Fruit fly (Drosophila melanogaster): ENCODE data around the gene CG13994.

Gene CG13994

dm6 chr2L:6098479-6099269 lies 35.9 kb downstream of the CG13994 start, which contains the start of gene CG9175 (continued):
- TF ChIP-seq so (GFP tag; IDR thresholded peaks at IDR 0.05) (no peak), CG6854 (GFP tag; optimal IDR thresholded peaks at IDR 0.05) (peak; percentile 32), Trl (optimal IDR thresholded peaks at IDR 0.05) (no peak), Trl (GFP tag; optimal IDR thresholded peaks at IDR 0.05) (peak; percentile 12), CG17361 (GFP tag; IDR thresholded peaks at IDR 0.05) (peak; percentile 19; the same call in 1 of the 3 replicates), CG15696 (tag; optimal IDR thresholded peaks at IDR 0.05) (peak; percentile 3), bigmax (GFP tag; optimal IDR thresholded peaks at IDR 0.05) (peak; percentile 15), Nf-YC (tag; optimal IDR thresholded peaks at IDR 0.05) (peak; percentile 44), bsh (GFP tag; optimal IDR thresholded peaks at IDR 0.05) (peak in 1 of 2 experiments; percentile 24), CG34224 (GFP tag; IDR thresholded peaks at IDR 0.05; ENCODE audit: partially characterized antibody) (peak; percentile 99), tgo (GFP tag; IDR thresholded peaks at IDR 0.05) (no peak), row (GFP tag; IDR thresholded peaks at IDR 0.05) (peak; percentile 83), ftz-f1 (GFP tag; optimal IDR thresholded peaks at IDR 0.05) (peak; percentile 5), CG10979 (tag; optimal IDR thresholded peaks at IDR 0.05) (no peak), CG17802 (tag; optimal IDR thresholded peaks at IDR 0.05) (no peak), CG9876 (GFP tag; optimal IDR thresholded peaks at IDR 0.05) (no peak), ewg (GFP tag; optimal IDR thresholded peaks at IDR 0.05) (peak; percentile 20), ab (GFP tag; optimal IDR thresholded peaks at IDR 0.05) (no peak), CG4424 (GFP tag; optimal IDR thresholded peaks at IDR 0.05) (peak; percentile 42), Dref (GFP tag; IDR thresholded peaks at IDR 0.05) (peak; percentile 100), ranshi (GFP tag; IDR thresholded peaks at IDR 0.05) (0 out of 2 replicates have a peak, but pooled peaks have one; percentile 23), Dp (GFP tag; optimal IDR thresholded peaks at IDR 0.05) (peak; percentile 61), CG11504 (tag; optimal IDR thresholded peaks at IDR 0.05) (peak; percentile 43), Blimp-1 (GFP tag; optimal IDR thresholded peaks at IDR 0.05) (peak; percentile 22), toy (GFP tag; IDR thresholded peaks at IDR 0.05) (no peak), Rx (GFP tag; IDR thresholded peaks at IDR 0.05) (no peak), sima (GFP tag; optimal IDR thresholded peaks at IDR 0.05) (no peak), CG3163 (GFP tag; optimal IDR thresholded peaks at IDR 0.05) (peak; percentile 23), psq (GFP tag; optimal IDR thresholded peaks at IDR 0.05) (no peak)

- TF ChIP-seq Hmr (GFP tag; optimal IDR thresholded peaks at IDR 0.05) (no peak), CG3847 (GFP tag; IDR thresholded peaks at IDR 0.05) (no peak), CG18764 (GFP tag; optimal IDR thresholded peaks at IDR 0.05) (no peak), Ets65A (GFP tag) (peak; percentile 10), tin (GFP tag; optimal IDR thresholded peaks at IDR 0.05) (no peak), CG10979 (tag; optimal IDR thresholded peaks at IDR 0.05) (no peak), repo (GFP tag; optimal IDR thresholded peaks at IDR 0.05) (no peak), danr (GFP tag; IDR thresholded peaks at IDR 0.05) (no peak), row (GFP tag; IDR thresholded peaks at IDR 0.05) (peak; percentile 4; the same call in 1 of the 3 replicates), ssp (GFP tag; IDR thresholded peaks at IDR 0.05) (no peak), CG7963 (GFP tag; IDR thresholded peaks at IDR 0.05; ENCODE audit: partially characterized antibody) (no peak), CG1233 (GFP tag; optimal IDR thresholded peaks at IDR 0.05) (no peak), sens (GFP tag) (peak; percentile 49), Rx (GFP tag; IDR thresholded peaks at IDR 0.05) (no peak)
These were observed 36.5 kb downstream of the CG13994 start for dm6 chr2L:6099270-6099644.

All from whole organism, embryonic.